Worm (Caenorhabditis elegans) whole organism, L1 larva: ENCODE data around the gene F13E6.1.

ENCODE experiments used
- C34B4.2 ChIP-seq: sonication (generic microtip); optimal IDR thresholded peaks from 2 replicates; lab custom pipeline; 2017; ENCODE audit warnings: mild to moderate bottlenecking, missing genetic modification characterization, missing compliant biosample characterization
- F16B12.6 ChIP-seq: fragments of 150-350 bp; optimal IDR thresholded peaks from 2 replicates; lab custom pipeline; 2014; ENCODE audit warnings: missing biosample characterization, missing genetic modification characterization
- Y116A8C.19 ChIP-seq: sonication (generic microtip); optimal IDR thresholded peaks from 2 replicates; lab custom pipeline; 2016; ENCODE audit warnings: missing compliant biosample characterization, missing genetic modification characterization, borderline replicate concordance
- aly-2 ChIP-seq: fragments of 150-350 bp; optimal IDR thresholded peaks from 2 replicates; lab custom pipeline; 2014; ENCODE audit warnings: missing biosample characterization, missing genetic modification characterization
- ama-1 ChIP-seq: fragments of 150-350 bp; optimal IDR thresholded peaks from 2 replicates; lab custom pipeline; 2014
- blmp-1 ChIP-seq: fragments of 150-350 bp; optimal IDR thresholded peaks from 2 replicates; lab custom pipeline; 2014; ENCODE audit warnings: missing biosample characterization, missing genetic modification characterization
- ceh-63 ChIP-seq: fragments of 200-800 bp; sonication (Bioruptor generic); optimal IDR thresholded peaks from 2 replicates; lab custom pipeline; 2018; ENCODE audit warnings: mild to moderate bottlenecking, missing genetic modification characterization, missing compliant biosample characterization
- ceh-8 ChIP-seq: fragments of 200-800 bp; sonication (Bioruptor generic); optimal IDR thresholded peaks from 2 replicates; lab custom pipeline; 2018; ENCODE audit warnings: mild to moderate bottlenecking, missing genetic modification characterization, moderate library complexity, missing compliant biosample characterization
- dpl-1 ChIP-seq, 3 experiments: fragments of 150-350 bp in 2 of 3; sonication (generic microtip) in 1 of 3; optimal IDR thresholded peaks; 2 replicates each; lab custom pipeline; 2014 to 2017; ENCODE audit warnings: missing biosample characterization in 3 of 3, missing genetic modification characterization in 3 of 3, missing genetic modification reagents in 3 of 3
- dsc-1 ChIP-seq: sonication (generic microtip); optimal IDR thresholded peaks from 2 replicates; lab custom pipeline; 2016; ENCODE audit warnings: mild to moderate bottlenecking, missing genetic modification characterization, missing compliant biosample characterization
- efl-1 ChIP-seq, 4 experiments: fragments of 150-350 bp; optimal IDR thresholded peaks in 3 of 4; peaks in 1 of 4; 1 replicate in 1 of 4; 2 replicates in 3 of 4; lab custom pipeline; 2014; ENCODE audit warnings: missing biosample characterization in 2 of 4, missing genetic modification characterization in 2 of 4, missing genetic modification reagents in 2 of 4
- egl-13 ChIP-seq: sonication (generic microtip); optimal IDR thresholded peaks from 2 replicates; lab custom pipeline; 2016; ENCODE audit warnings: missing genotype, missing genetic modification reagents, missing genetic modification characterization, missing compliant biosample characterization
- egl-27 ChIP-seq, 2 experiments: fragments of 150-350 bp in 1 of 2; sonication (generic microtip); optimal IDR thresholded peaks; 3 replicates each; lab custom pipeline; 2017 to 2018; ENCODE audit warnings: missing biosample characterization in 2 of 2, missing genetic modification characterization in 2 of 2, missing genetic modification reagents in 2 of 2
- elt-3 ChIP-seq, 6 experiments: fragments of 150-350 bp in 1 of 6; sonication (generic microtip); optimal IDR thresholded peaks; 2 replicates each; lab custom pipeline; 2017 to 2018; ENCODE audit warnings: missing biosample characterization in 6 of 6, missing genetic modification characterization in 6 of 6, inconsistent platforms in 1 of 6
- fkh-4 ChIP-seq: sonication (generic microtip); optimal IDR thresholded peaks from 2 replicates; lab custom pipeline; 2016; ENCODE audit warnings: missing compliant biosample characterization, missing genetic modification characterization, borderline replicate concordance
- hlh-4 ChIP-seq: sonication (generic microtip); optimal IDR thresholded peaks from 2 replicates; lab custom pipeline; 2016; ENCODE audit warnings: mild to moderate bottlenecking, missing genetic modification characterization, missing compliant biosample characterization
- isw-1 ChIP-seq: fragments of 200-800 bp; sonication (Bioruptor generic); IDR thresholded peaks from 2 replicates; pipeline ENCODE4 v1.3.6; 2022; ENCODE audit warnings: missing genetic modification characterization, missing compliant biosample characterization
- jun-1 ChIP-seq: fragments of 150-350 bp; optimal IDR thresholded peaks from 2 replicates; lab custom pipeline; 2014; ENCODE audit warnings: missing biosample characterization, missing genetic modification reagents, missing genetic modification characterization
- lin-14 ChIP-seq: fragments of 200-800 bp; sonication (Bioruptor generic); optimal IDR thresholded peaks from 2 replicates; lab custom pipeline; 2018; ENCODE audit warnings: mild to moderate bottlenecking, missing genetic modification characterization, moderate library complexity, missing compliant biosample characterization
- lin-35 ChIP-seq, 2 experiments: fragments of 150-350 bp; optimal IDR thresholded peaks; 2 replicates each; lab custom pipeline; 2014; ENCODE audit warnings: missing biosample characterization in 2 of 2, missing genetic modification characterization in 2 of 2, missing genetic modification reagents in 2 of 2
- lir-3 ChIP-seq: sonication (generic microtip); optimal IDR thresholded peaks from 2 replicates; lab custom pipeline; 2016; ENCODE audit warnings: mild to moderate bottlenecking, missing genetic modification characterization, moderate library complexity, missing compliant biosample characterization; ENCODE audit not compliant: poor library complexity
- mab-9 ChIP-seq: fragments of 200-800 bp; sonication (Bioruptor generic); IDR thresholded peaks from 2 replicates; pipeline ENCODE4 v1.3.6; 2022; ENCODE audit warnings: missing genetic modification reagents, missing genetic modification characterization, missing compliant biosample characterization
- mef-2 ChIP-seq: fragments of 150-350 bp; optimal IDR thresholded peaks from 2 replicates; lab custom pipeline; 2014; ENCODE audit warnings: missing biosample characterization, missing genetic modification characterization
- nhr-19 ChIP-seq: fragments of 200-800 bp; sonication (Bioruptor generic); conservative IDR thresholded peaks from 2 replicates; pipeline ENCODE4 v1.3.6; 2022; ENCODE audit warnings: missing genetic modification characterization, missing compliant biosample characterization
- nhr-20 ChIP-seq: sonication (generic microtip); optimal IDR thresholded peaks from 2 replicates; lab custom pipeline; 2016; ENCODE audit warnings: mild to moderate bottlenecking, missing genetic modification characterization, missing compliant biosample characterization
- nhr-28 ChIP-seq: fragments of 150-350 bp; optimal IDR thresholded peaks from 2 replicates; lab custom pipeline; 2014; ENCODE audit warnings: missing biosample characterization, missing genetic modification characterization
- nhr-76 ChIP-seq: sonication (generic microtip); optimal IDR thresholded peaks from 2 replicates; lab custom pipeline; 2017; ENCODE audit warnings: missing biosample characterization, missing genetic modification characterization
- nhr-77 ChIP-seq: fragments of 150-350 bp; optimal IDR thresholded peaks from 2 replicates; lab custom pipeline; 2014; ENCODE audit warnings: missing biosample characterization, missing genetic modification characterization
- nhr-85 ChIP-seq: sonication (generic microtip); peaks from one replicate; lab custom pipeline; 2016; ENCODE audit warnings: missing genetic modification characterization, inconsistent platforms, missing compliant biosample characterization
- pqm-1 ChIP-seq: sonication (generic microtip); optimal IDR thresholded peaks from 3 replicates; lab custom pipeline; 2017; ENCODE audit warnings: missing biosample characterization, missing genetic modification characterization
- rnt-1 ChIP-seq: sonication (generic microtip); optimal IDR thresholded peaks from 2 replicates; lab custom pipeline; 2016; ENCODE audit warnings: mild to moderate bottlenecking, missing genetic modification characterization, moderate library complexity, missing compliant biosample characterization
- snpc-4 ChIP-seq: fragments of 150-350 bp; optimal IDR thresholded peaks from 2 replicates; lab custom pipeline; 2014; ENCODE audit warnings: missing biosample characterization, missing genetic modification characterization
- sptf-1 ChIP-seq: fragments of 150-350 bp; optimal IDR thresholded peaks from 2 replicates; lab custom pipeline; 2014; ENCODE audit warnings: missing biosample characterization, missing genetic modification characterization
- tbx-2 ChIP-seq: sonication (generic microtip); optimal IDR thresholded peaks from 2 replicates; lab custom pipeline; 2016; ENCODE audit warnings: missing genetic modification characterization, missing compliant biosample characterization
- tlp-1 ChIP-seq: fragments of 150-350 bp; optimal IDR thresholded peaks from 2 replicates; lab custom pipeline; 2014; ENCODE audit warnings: missing biosample characterization, missing genetic modification characterization
- unc-130 ChIP-seq: fragments of 150-350 bp; optimal IDR thresholded peaks from 2 replicates; lab custom pipeline; 2017; ENCODE audit warnings: missing biosample characterization, missing genetic modification characterization, inconsistent platforms
- unc-30 ChIP-seq: sonication (generic microtip); optimal IDR thresholded peaks from 2 replicates; lab custom pipeline; 2017; ENCODE audit warnings: missing biosample characterization, missing genetic modification characterization
- unc-62 ChIP-seq: fragments of 150-350 bp; optimal IDR thresholded peaks from 2 replicates; lab custom pipeline; 2014; ENCODE audit warnings: missing biosample characterization, missing genetic modification reagents, missing genetic modification characterization
- unc-98 ChIP-seq: fragments of 200-800 bp; sonication (Bioruptor generic); IDR thresholded peaks from 2 replicates; pipeline ENCODE4 v1.3.6; 2022; ENCODE audit warnings: missing genetic modification characterization, missing compliant biosample characterization
- vab-15 ChIP-seq: sonication (generic microtip); optimal IDR thresholded peaks from 2 replicates; lab custom pipeline; 2017; ENCODE audit warnings: missing genotype, mild to moderate bottlenecking, missing genetic modification characterization, missing compliant biosample characterization
- xbp-1 ChIP-seq: sonication (generic microtip); optimal IDR thresholded peaks from 2 replicates; lab custom pipeline; 2016; ENCODE audit warnings: missing genetic modification characterization, missing compliant biosample characterization
- zag-1 ChIP-seq: fragments of 150-350 bp; optimal IDR thresholded peaks from 2 replicates; lab custom pipeline; 2014; ENCODE audit warnings: missing biosample characterization, missing genetic modification characterization
- zip-4 ChIP-seq: fragments of 200-800 bp; sonication (Bioruptor generic); optimal IDR thresholded peaks from 2 replicates; lab custom pipeline; 2018; ENCODE audit warnings: mild to moderate bottlenecking, missing genetic modification characterization, moderate library complexity, missing compliant biosample characterization

The F13E6.1 gene

DNA sequence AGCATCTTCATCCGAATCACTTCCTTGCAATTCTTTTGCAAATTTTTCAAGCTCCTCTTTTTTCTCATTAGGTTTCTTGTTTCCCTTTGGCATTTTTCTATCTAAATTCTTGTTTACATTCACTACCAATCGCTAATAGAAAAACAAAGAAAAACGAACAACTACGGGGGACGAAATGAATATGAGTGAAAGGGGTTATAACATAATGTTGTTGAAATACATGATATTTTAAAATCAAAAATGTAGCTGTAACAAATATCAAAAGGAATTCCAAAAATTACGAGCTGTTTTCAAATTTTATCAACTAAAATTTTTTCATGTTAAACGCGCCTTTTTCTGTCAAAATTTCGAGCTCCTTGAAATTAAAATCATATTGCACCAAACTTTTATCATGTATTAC, at the start of gene F13E6.1:
F13E6.1 (minus strand) TSS at position 101 of the 400 bp plus-strand sequence.
- TF ChIP-seq hlh-4 (tag; lab: Kevin White, UChicago) (no peak), unc-130 (tag; lab: Kevin White, UChicago) (no peak), snpc-4 (tag; lab: Kevin White, UChicago) (no peak), egl-27 (tag; optimal IDR thresholded peaks at IDR 0.05; lab: Kevin White, UChicago) (no peak), dpl-1 (GFP tag; optimal IDR thresholded peaks at IDR 0.05; lab: Kevin White, UChicago) (no peak), ceh-63 (GFP tag; lab: Kevin White, UChicago) (no peak), lin-35 (GFP tag; optimal IDR thresholded peaks at IDR 0.05; lab: Kevin White, UChicago) (no peak), unc-30 (tag; lab: Kevin White, UChicago) (no peak), nhr-28 (no peak), sptf-1 (no peak), blmp-1 (tag; lab: Kevin White, UChicago) (no peak)

DNA sequence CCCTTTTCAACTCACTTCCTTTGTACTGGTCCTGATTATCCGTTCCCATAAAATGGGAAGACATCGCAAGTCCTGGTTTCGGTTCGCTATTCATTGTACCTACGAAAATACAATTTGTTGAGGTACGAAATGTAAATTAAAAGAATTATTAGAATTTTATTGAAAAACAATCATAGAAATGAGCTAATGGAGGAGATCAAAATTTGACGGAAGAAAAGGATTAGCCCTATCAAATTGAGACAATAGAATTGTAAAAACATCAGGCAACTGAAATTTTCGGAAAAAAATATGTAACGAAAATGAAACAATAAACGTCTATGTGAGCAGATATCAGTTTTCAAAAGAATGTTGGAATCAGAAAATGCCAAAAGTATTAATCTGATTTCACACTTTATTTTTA, 45.0 kb upstream of the F13E6.1 start, which contains the start of gene mbr-1:
mbr-1 (minus strand) TSS at position 101 of the 400 bp plus-strand sequence.
- TF ChIP-seq unc-98: no peak
- no peak for TF ChIP-seq pqm-1 (tag; lab: Kevin White, UChicago)
- TF ChIP-seq elt-3 (tag; optimal IDR thresholded peaks at IDR 0.05; lab: Kevin White, UChicago): no peak
- TF ChIP-seq ama-1: no peak
- TF ChIP-seq jun-1 (tag; lab: Kevin White, UChicago): no peak
- TF ChIP-seq nhr-28: no peak
- TF ChIP-seq nhr-20 (tag; lab: Kevin White, UChicago): no peak
- TF ChIP-seq zip-4 (GFP tag; lab: Kevin White, UChicago): no peak
- no peak for TF ChIP-seq unc-62 (GFP tag; lab: Kevin White, UChicago)
- no peak for TF ChIP-seq zag-1 (tag; lab: Kevin White, UChicago)
- no peak for TF ChIP-seq xbp-1 (tag; lab: Kevin White, UChicago)
- TF ChIP-seq, all 84 proteins: peak for 0

DNA sequence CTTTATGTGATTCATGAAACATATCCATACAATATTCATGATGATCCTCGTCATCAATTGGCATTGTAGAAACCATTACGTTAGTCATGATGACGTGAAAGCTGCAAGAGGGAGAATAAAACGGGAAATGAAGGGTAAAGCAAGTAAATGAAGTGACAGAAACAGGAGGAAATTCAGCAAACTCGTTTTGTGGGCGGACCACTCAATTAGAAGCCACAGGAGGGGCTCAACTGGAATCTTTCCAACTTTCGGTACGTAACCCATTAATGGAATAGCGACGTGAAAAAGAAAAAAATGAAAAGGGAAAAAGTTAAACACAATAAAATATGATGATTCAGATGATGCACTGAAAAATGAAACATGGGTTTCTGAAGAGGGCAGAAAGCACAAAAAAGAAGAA, 40.1 kb upstream of the F13E6.1 start, which contains the start of gene T01C1.4:
T01C1.4 (minus strand) TSS at position 101 of the 400 bp plus-strand sequence.
- no peak for TF ChIP-seq efl-1 (optimal IDR thresholded peaks at IDR 0.05; lab: Kevin White, UChicago)
- peak in 1 of 2 experiments; percentile 42 for TF ChIP-seq efl-1 (GFP tag; optimal IDR thresholded peaks at IDR 0.05 in 1 of 2; lab: Kevin White, UChicago)
- TF ChIP-seq unc-98: no peak
- no peak for TF ChIP-seq F16B12.6 (tag; lab: Kevin White, UChicago)
- no peak for TF ChIP-seq lin-35 (GFP tag; optimal IDR thresholded peaks at IDR 0.05; lab: Kevin White, UChicago)
- TF ChIP-seq zag-1 (tag; lab: Kevin White, UChicago): no peak
- no peak for TF ChIP-seq nhr-77 (tag; lab: Kevin White, UChicago)
- no peak for TF ChIP-seq jun-1 (tag; lab: Kevin White, UChicago)
- TF ChIP-seq nhr-85 (tag; lab: Kevin White, UChicago): no peak
- TF ChIP-seq mab-9 (GFP tag; lab: Robert Waterston, UW): no peak
- TF ChIP-seq fkh-4 (tag; lab: Kevin White, UChicago): no peak
- no peak for TF ChIP-seq ceh-8 (GFP tag; lab: Kevin White, UChicago)
- peak; percentile 41 for TF ChIP-seq lin-14
- no peak for TF ChIP-seq mef-2 (tag; lab: Kevin White, UChicago)
- TF ChIP-seq tlp-1: no peak
- TF ChIP-seq nhr-76 (tag; lab: Kevin White, UChicago): no peak

DNA sequence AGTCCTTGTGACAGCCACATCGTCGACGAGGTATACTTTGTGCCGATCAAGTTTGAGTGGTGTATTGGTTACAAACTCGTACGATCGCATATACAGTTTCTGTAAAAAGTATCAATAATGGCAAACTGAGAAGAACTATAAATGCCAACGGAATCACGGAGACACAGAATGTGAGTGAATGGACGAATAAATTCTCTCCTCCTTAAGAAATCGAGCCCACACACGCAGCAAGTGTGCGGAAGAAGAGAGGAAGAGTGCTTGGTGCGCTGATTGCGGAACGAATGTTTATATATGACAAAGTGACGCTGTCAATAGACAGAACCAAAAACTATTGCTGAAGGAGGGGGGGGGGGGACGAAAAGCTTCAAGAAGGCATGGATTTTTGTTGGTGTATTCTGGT, 34.9 kb upstream of the F13E6.1 start, which contains the start of gene rhgf-1:
rhgf-1 (minus strand) TSS at position 101 of the 400 bp plus-strand sequence.
- TF ChIP-seq lir-3 (tag; lab: Kevin White, UChicago) (no peak), dpl-1 (GFP tag; optimal IDR thresholded peaks at IDR 0.05; lab: Kevin White, UChicago) (no peak)
- TF ChIP-seq, all 84 proteins: peak for 0

DNA sequence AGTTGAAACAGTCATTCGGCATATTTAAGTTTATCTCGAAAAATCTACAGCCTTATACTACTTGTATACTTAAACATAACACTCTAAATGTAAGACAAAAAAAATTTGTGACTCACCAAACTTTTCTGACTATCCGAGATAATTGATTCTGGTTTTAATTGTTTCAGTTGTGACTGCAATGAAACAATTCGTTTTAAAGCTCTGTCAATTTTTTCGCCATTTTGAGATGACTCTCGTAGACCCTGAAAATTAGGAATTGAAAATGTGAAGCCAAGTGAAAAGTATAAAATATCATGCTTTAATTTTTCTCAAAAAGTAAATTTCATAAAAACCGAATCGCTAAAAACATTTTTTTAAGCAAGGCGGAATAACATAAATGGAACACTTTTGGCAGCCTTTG, 27.4 kb upstream of the F13E6.1 start:
- TF ChIP-seq vab-15 (no peak), ceh-63 (GFP tag; lab: Kevin White, UChicago) (no peak), dsc-1 (tag; lab: Kevin White, UChicago) (no peak), nhr-19 (no peak), rnt-1 (tag; lab: Kevin White, UChicago) (no peak), tbx-2 (tag; lab: Kevin White, UChicago) (no peak), ceh-8 (GFP tag; lab: Kevin White, UChicago) (no peak), isw-1 (GFP tag; lab: Robert Waterston, UW) (no peak), unc-30 (tag; lab: Kevin White, UChicago) (no peak), lir-3 (tag; lab: Kevin White, UChicago) (no peak), nhr-76 (tag; lab: Kevin White, UChicago) (no peak), F16B12.6 (tag; lab: Kevin White, UChicago) (no peak), aly-2 (tag; lab: Kevin White, UChicago) (no peak), C34B4.2 (no peak), sptf-1 (no peak), hlh-4 (tag; lab: Kevin White, UChicago) (no peak), elt-3 (tag; optimal IDR thresholded peaks at IDR 0.05; lab: Kevin White, UChicago) (no peak), Y116A8C.19 (tag; lab: Kevin White, UChicago) (no peak), egl-13 (tag; lab: Kevin White, UChicago) (no peak)
